Worm (Caenorhabditis elegans) whole organism, L2 larva: ENCODE data around the gene T26H8.4.

Experiments used
- ZK546.5 ChIP-seq: sonication (generic microtip); optimal IDR thresholded peaks from 2 replicates; lab custom pipeline; 2017; ENCODE audit warnings: missing biosample characterization, missing genetic modification characterization
- elt-3 ChIP-seq: sonication (generic microtip); optimal IDR thresholded peaks from 2 replicates; lab custom pipeline; 2017; ENCODE audit warnings: missing biosample characterization, missing genetic modification characterization
- mbf-1 ChIP-seq: sonication (generic microtip); optimal IDR thresholded peaks from 2 replicates; lab custom pipeline; 2017; ENCODE audit warnings: missing biosample characterization, missing genetic modification characterization
- nhr-23 ChIP-seq: fragments of 150-350 bp; optimal IDR thresholded peaks from 2 replicates; lab custom pipeline; 2014; ENCODE audit warnings: missing biosample characterization, missing genetic modification reagents, missing genetic modification characterization

- TF ChIP-seq elt-3 (tag; lab: Kevin White, UChicago) = no peak
- TF ChIP-seq ZK546.5 (tag; lab: Kevin White, UChicago) = no peak
- no peak for TF ChIP-seq mbf-1 (tag; lab: Kevin White, UChicago)
- no peak for TF ChIP-seq nhr-23 (tag; lab: Kevin White, UChicago)
Measured at ce11 chrV:15313529-15313928, 6.9 kb upstream of the T26H8.4 start.
